Worm (Caenorhabditis elegans): ENCODE results near the gene C18F10.2.

C18F10.2 gene

ce11 chrIII:6270277-6270676 lies 2.7 kb upstream of the C18F10.2 start, which contains the start of gene srg-3:
Gene srg-3 (minus strand): TSS chrIII:6270377.
- TF ChIP-seq unc-62 (GFP tag; optimal IDR thresholded peaks at IDR 0.05), result no peak

DNA sequence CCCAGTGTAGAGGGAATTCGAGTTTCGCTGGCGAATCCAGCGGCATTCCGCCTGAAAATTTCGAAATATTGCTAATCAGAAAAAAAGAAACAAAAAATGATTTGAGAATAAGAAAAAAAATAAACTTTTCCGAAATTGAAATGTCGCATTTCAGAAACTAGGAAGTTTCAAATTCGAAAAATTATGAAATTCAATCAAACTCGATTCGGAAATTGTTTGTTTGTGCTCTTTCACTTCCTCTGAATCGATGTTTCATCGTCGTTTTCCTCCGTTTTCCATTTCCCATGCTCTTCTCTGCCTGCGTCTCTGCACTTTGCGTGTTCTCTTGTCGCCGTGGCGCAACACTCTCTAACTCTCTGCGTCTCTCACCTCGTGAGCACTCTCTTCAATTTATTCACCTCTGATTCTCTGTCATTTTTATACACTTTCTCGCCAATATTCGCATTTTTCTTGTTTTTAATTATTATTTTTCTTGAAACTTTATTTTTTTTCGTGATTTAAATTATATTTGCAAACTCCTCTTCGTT lies 5.4 kb downstream of the C18F10.2 start, which contains the start of gene C18F10.7:
C18F10.7 (minus strand) TSS at position 51 of the 527 bp plus-strand sequence.
- no peak for TF ChIP-seq unc-62 (GFP tag; optimal IDR thresholded peaks at IDR 0.05)

DNA sequence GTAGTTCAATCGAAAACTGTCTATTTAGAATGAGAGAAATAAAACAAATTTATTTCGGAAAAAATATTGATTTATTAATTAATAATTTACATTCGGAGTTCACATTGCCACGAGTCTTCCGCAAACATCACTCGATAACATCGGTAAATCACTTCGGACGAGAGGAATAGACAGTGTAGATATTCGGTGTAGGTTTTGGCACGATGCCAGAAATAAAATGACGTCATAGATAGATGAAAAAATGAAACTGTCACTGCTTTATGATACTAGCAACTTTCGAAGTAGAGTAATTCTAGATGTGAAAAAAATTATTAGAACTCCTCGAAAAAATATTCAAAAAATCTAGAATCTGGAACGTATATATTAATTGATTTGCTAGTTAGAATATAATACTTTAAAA lies 6.5 kb downstream of the C18F10.2 start:
- TF ChIP-seq unc-62 (GFP tag; optimal IDR thresholded peaks at IDR 0.05), result no peak

DNA sequence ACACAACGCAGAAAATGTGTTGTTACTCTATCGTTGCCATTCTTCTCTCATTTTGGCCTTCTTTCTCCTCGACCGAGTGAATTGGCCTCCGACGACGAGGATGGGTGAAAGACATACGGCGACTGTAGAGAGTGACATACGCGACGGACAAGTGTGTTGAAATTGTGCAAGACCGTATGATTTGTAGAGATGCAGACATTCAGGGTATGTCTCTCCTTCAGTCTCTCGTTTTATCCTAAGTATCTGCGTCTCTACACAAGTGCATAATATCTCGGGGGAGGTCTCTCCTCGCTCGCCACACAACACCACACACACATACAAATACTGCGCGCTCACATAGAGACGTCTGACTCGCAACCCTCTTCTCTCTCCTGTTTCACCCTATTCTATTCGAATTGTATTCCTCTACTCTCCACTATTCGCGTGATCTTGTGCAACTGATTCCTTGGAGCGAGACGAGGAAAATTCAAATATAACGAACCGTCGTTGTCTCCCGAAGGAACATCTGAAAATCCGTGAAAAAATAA lies 7.2 kb downstream of the C18F10.2 start, which contains the start of gene hmg-1.2:
hmg-1.2 (plus strand) TSS at position 311 of the 527 bp plus-strand sequence.
- TF ChIP-seq unc-62 (GFP tag; optimal IDR thresholded peaks at IDR 0.05), result no peak

DNA sequence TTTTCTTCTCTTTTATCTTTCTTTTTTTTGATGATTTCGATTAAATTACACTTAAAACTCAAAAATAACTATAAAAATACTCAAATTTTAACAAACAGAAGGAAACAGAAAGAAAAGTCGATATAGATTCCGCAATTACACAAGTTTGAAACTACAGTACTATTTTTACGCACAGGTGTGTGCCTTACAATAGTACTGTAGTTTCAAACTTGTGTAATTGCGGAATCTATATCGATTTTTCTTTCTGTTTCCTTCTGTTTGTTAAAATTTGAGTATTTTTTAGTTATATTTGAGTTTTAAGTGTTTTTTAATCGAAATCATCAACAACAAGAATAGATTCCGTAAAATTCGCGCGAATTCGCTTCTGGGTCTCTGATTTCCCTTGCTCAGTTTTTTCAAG lies 10.1 kb downstream of the C18F10.2 start:
- no peak for TF ChIP-seq unc-62 (GFP tag; optimal IDR thresholded peaks at IDR 0.05)

ce11 chrIII:6285890-6286289 lies 12.9 kb downstream of the C18F10.2 start, which contains the start of gene gadr-3:
Gene gadr-3 (minus strand): TSS chrIII:6285990.
- no peak for TF ChIP-seq unc-62 (GFP tag; optimal IDR thresholded peaks at IDR 0.05)

DNA sequence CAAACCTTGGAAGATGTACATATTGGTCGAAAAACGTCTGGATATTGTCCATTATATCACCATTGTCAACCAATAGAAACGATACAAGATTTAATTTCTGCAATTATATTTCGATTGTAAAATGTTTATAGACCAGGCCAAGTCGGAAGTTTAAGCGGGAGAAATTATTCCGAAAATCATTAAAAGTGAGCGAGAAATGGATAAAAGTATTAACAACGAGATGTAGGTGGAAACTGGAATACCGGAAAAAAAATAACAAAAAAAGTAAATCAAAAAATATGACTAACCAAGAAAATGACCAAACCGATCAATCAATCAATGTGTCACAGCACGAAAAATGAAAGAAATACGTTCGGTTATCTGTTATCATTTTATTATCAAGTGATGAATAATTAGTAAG lies 14.2 kb downstream of the C18F10.2 start, which contains the start of gene F47D12.6:
F47D12.6 (minus strand) TSS at position 101 of the 400 bp plus-strand sequence.
- TF ChIP-seq unc-62 (GFP tag; optimal IDR thresholded peaks at IDR 0.05), result no peak

ce11 chrIII:6289366-6289765 lies 16.4 kb downstream of the C18F10.2 start:
- no peak for TF ChIP-seq unc-62 (GFP tag; optimal IDR thresholded peaks at IDR 0.05)

- no peak for TF ChIP-seq unc-62 (GFP tag; optimal IDR thresholded peaks at IDR 0.05)
Measured at ce11 chrIII:6290469-6291182, 17.7 kb downstream of the C18F10.2 start.

DNA sequence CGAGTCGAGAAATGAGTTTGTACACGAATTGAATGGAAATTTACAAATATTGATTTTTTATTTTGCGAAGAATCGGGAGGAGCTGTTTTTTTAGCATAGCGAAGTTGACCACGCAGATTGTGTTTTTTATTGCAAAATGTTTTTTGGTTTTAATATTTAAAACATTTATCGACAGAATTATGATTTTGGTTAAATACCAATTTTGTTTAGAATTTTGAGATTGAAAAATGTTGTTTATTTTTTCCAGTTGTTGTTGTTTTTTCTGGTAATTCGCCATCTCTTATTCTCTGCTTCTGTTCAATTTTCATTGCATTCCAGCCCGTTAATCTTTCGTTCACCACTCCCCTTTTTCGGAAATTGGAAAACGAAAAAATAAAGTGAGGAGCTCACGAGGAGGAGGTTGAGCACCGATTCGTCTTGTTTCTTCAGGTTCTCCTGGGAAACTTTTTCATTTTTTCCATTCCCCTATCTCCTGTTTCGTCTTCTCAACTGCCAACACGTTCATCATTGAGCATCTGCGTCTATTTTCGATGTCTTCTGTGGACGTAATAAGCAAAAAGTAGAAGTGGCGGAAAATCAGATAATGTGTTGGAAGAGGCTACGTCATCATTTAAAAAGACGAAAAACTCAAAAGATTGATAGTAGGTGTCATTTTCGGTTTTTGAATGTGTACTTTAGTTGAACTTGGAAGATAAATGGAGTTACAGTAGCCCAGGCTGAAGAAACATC lies 23.2 kb downstream of the C18F10.2 start, which contains the start of gene F47D12.7:
F47D12.7 (minus strand) TSS at position 51 of the 729 bp plus-strand sequence.
- no peak for TF ChIP-seq unc-62 (GFP tag; optimal IDR thresholded peaks at IDR 0.05)

ce11 chrIII:6297599-6297998 lies 24.6 kb downstream of the C18F10.2 start:
- TF ChIP-seq unc-62 (GFP tag; optimal IDR thresholded peaks at IDR 0.05), result no peak

DNA sequence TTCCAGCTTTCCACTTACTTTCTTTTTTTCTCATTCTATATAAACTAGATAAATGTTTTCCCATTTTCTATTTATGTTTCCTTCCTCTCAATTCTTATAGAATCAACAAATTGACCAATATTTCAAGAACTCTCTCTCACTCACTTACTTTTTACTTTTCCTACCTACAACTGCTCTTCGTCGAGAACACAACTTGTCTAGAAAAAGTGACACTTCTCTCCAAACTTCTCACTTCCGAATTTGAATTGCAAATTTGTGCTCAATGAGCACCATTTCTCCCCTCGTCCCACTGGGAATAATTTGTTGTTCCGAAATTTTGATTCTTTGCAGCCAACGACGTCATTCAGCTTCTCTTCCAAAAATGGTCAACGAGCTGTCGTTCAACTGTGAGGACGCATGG lies 25.2 kb downstream of the C18F10.2 start, which contains the start of gene F47D12.3:
F47D12.3 (plus strand) TSS at position 331 of the 400 bp plus-strand sequence.
- TF ChIP-seq unc-62 (GFP tag; optimal IDR thresholded peaks at IDR 0.05), result no peak

ce11 chrIII:6300297-6300696 lies 27.3 kb downstream of the C18F10.2 start:
- no peak for TF ChIP-seq unc-62 (GFP tag; optimal IDR thresholded peaks at IDR 0.05)

- no peak for TF ChIP-seq unc-62 (GFP tag; optimal IDR thresholded peaks at IDR 0.05)
Measured at ce11 chrIII:6303114-6303647, 30.2 kb downstream of the C18F10.2 start, which contains the start of gene F47D12.9. Gene F47D12.9 (minus strand): TSS chrIII:6303380.

- no peak for TF ChIP-seq unc-62 (GFP tag; optimal IDR thresholded peaks at IDR 0.05)
Measured at ce11 chrIII:6303787-6304186, 30.8 kb downstream of the C18F10.2 start.

DNA sequence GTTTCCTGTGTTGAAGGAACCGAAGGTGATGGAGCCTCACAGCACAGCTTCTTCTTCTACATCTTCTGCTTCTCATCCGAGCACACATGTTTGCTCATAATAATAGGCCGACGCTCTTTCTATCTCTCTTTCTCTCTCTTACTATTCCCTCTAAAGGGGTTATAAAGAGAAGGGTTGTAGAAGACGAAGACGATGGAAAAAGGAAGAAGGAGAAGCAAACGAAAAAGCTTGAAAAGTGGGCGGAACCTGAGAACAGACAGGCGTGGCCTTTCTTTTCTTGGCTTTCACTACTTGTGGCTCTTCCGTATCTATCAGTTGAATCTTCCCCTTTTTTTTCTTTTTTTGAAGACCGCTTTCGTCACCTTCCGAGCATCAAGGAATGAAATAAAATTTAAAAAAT lies 34.9 kb downstream of the C18F10.2 start:
- no peak for TF ChIP-seq unc-62 (GFP tag; optimal IDR thresholded peaks at IDR 0.05)
